Worm (Caenorhabditis elegans) whole organism, young adult: ENCODE data around the gene B0547.2.

Experiments used
- B0035.1 ChIP-seq: sonication (generic microtip); optimal IDR thresholded peaks from 2 replicates; lab custom pipeline; 2016; ENCODE audit warnings: missing genetic modification characterization, mild to moderate bottlenecking, missing compliant biosample characterization, missing genotype, missing genetic modification reagents
- D2030.7 ChIP-seq: fragments of 200-800 bp; sonication (Bioruptor generic); IDR thresholded peaks from 2 replicates; pipeline ENCODE4 v1.3.6; 2022; ENCODE audit warnings: missing genetic modification reagents, missing genetic modification characterization, missing compliant biosample characterization
- F22D6.2 ChIP-seq: sonication (generic microtip); optimal IDR thresholded peaks from 2 replicates; lab custom pipeline; 2016; ENCODE audit warnings: mild to moderate bottlenecking, missing genetic modification characterization, missing compliant biosample characterization
- F23B12.7 ChIP-seq: sonication (generic microtip); optimal IDR thresholded peaks from 2 replicates; lab custom pipeline; 2017; ENCODE audit warnings: missing genetic modification characterization, mild to moderate bottlenecking, missing compliant biosample characterization, antibody characterized with exemption, moderate library complexity; ENCODE audit not compliant: insufficient read depth
- F39B2.1 ChIP-seq: fragments of 200-800 bp; sonication (Bioruptor generic); IDR thresholded peaks from 2 replicates; pipeline ENCODE4 v1.3.6; 2022; ENCODE audit warnings: missing genetic modification reagents, missing genetic modification characterization, missing compliant biosample characterization
- K11D2.4 ChIP-seq: fragments of 200-800 bp; sonication (Bioruptor generic); IDR thresholded peaks from 2 replicates; pipeline ENCODE4 v1.3.6; 2022; ENCODE audit warnings: missing genetic modification reagents, missing genetic modification characterization, missing compliant biosample characterization
- K12H6.12 ChIP-seq: fragments of 200-800 bp; sonication (Bioruptor generic); optimal IDR thresholded peaks from 2 replicates; lab custom pipeline; 2018; ENCODE audit warnings: mild to moderate bottlenecking, missing genetic modification characterization, missing compliant biosample characterization
- Y53F4B.3 ChIP-seq: fragments of 200-800 bp; sonication (Bioruptor generic); IDR thresholded peaks from 2 replicates; pipeline ENCODE4 v1.3.6; 2022; ENCODE audit warnings: missing genetic modification reagents, missing genetic modification characterization, missing compliant biosample characterization
- Y56A3A.18 ChIP-seq: fragments of 200-800 bp; sonication (Bioruptor generic); IDR thresholded peaks from 2 replicates; pipeline ENCODE4 v1.3.6; 2022; ENCODE audit warnings: missing genetic modification reagents, missing genetic modification characterization, missing compliant biosample characterization
- Y79H2A.3 ChIP-seq: fragments of 200-800 bp; sonication (Bioruptor generic); conservative IDR thresholded peaks from 2 replicates; pipeline ENCODE4 v1.3.6; 2022; ENCODE audit warnings: missing genetic modification reagents, missing genetic modification characterization, missing compliant biosample characterization
- Y95B8A.8 ChIP-seq: fragments of 200-800 bp; sonication (Bioruptor generic); IDR thresholded peaks from 2 replicates; pipeline ENCODE4 v1.3.6; 2022; ENCODE audit warnings: missing genetic modification reagents, missing genetic modification characterization, missing compliant biosample characterization
- ama-1 ChIP-seq, 3 experiments: fragments of 150-350 bp in 1 of 3; sonication (generic microtip) in 2 of 3; optimal IDR thresholded peaks; 2 replicates each; lab custom pipeline; 2014 to 2018; ENCODE audit warnings: missing biosample characterization in 2 of 3, missing genetic modification characterization in 2 of 3, missing genetic modification reagents in 2 of 3
- aptf-2 ChIP-seq: fragments of 200-800 bp; sonication (Bioruptor generic); conservative IDR thresholded peaks from 2 replicates; pipeline ENCODE4 v1.3.6; 2022; ENCODE audit warnings: missing genetic modification reagents, missing genetic modification characterization, missing compliant biosample characterization
- aptf-3 ChIP-seq: fragments of 200-800 bp; sonication (Bioruptor generic); IDR thresholded peaks from 2 replicates; pipeline ENCODE4 v1.3.6; 2022; ENCODE audit warnings: missing genetic modification characterization, missing compliant biosample characterization
- attf-5 ChIP-seq: fragments of 200-800 bp; sonication (Bioruptor generic); optimal IDR thresholded peaks from 2 replicates; lab custom pipeline; 2018; ENCODE audit warnings: mild to moderate bottlenecking, missing genetic modification characterization, missing compliant biosample characterization
- ccch-3 ChIP-seq: fragments of 200-800 bp; sonication (Bioruptor generic); optimal IDR thresholded peaks from 2 replicates; lab custom pipeline; 2018; ENCODE audit warnings: mild to moderate bottlenecking, missing genetic modification characterization, missing compliant biosample characterization
- ceh-40 ChIP-seq: fragments of 200-800 bp; sonication (Bioruptor generic); IDR thresholded peaks from 2 replicates; pipeline ENCODE4 v1.3.6; 2022; ENCODE audit warnings: missing genetic modification characterization, missing compliant biosample characterization
- chd-7 ChIP-seq: sonication (generic microtip); optimal IDR thresholded peaks from 2 replicates; lab custom pipeline; 2016; ENCODE audit warnings: mild to moderate bottlenecking, missing genetic modification characterization, moderate library complexity, missing compliant biosample characterization
- efl-1 ChIP-seq: fragments of 150-350 bp; optimal IDR thresholded peaks from 2 replicates; lab custom pipeline; 2014; ENCODE audit warnings: missing biosample characterization, missing genetic modification reagents, missing genetic modification characterization
- egl-18 ChIP-seq: fragments of 200-800 bp; sonication (Bioruptor generic); IDR thresholded peaks from 2 replicates; pipeline ENCODE4 v1.3.6; 2022; ENCODE audit warnings: missing genetic modification reagents, missing genetic modification characterization, missing compliant biosample characterization
- egl-44 ChIP-seq: fragments of 200-800 bp; sonication (Bioruptor generic); IDR thresholded peaks from 2 replicates; pipeline ENCODE4 v1.3.6; 2022; ENCODE audit warnings: missing genetic modification reagents, missing genetic modification characterization, missing compliant biosample characterization
- hmg-1.2 ChIP-seq: fragments of 200-800 bp; sonication (Bioruptor generic); IDR thresholded peaks from 2 replicates; pipeline ENCODE4 v1.3.6; 2022; ENCODE audit warnings: missing genetic modification reagents, missing genetic modification characterization, missing compliant biosample characterization
- hmg-20 ChIP-seq: fragments of 200-800 bp; sonication (Bioruptor generic); IDR thresholded peaks from 2 replicates; pipeline ENCODE4 v1.3.6; 2022; ENCODE audit warnings: missing genetic modification reagents, missing genetic modification characterization, missing compliant biosample characterization
- hsf-1 ChIP-seq: fragments of 200-800 bp; sonication (Bioruptor generic); IDR thresholded peaks from 2 replicates; pipeline ENCODE4 v1.3.6; 2022; ENCODE audit warnings: missing genetic modification reagents, missing genetic modification characterization, missing compliant biosample characterization
- lag-1 ChIP-seq: fragments of 200-800 bp; sonication (Bioruptor generic); IDR thresholded peaks from 2 replicates; pipeline ENCODE4 v1.3.6; 2022; ENCODE audit warnings: missing genetic modification reagents, missing genetic modification characterization, missing compliant biosample characterization
- let-607 ChIP-seq, 2 experiments: fragments of 200-800 bp in 1 of 2; sonication (Bioruptor generic) in 1 of 2; sonication (generic microtip) in 1 of 2; optimal IDR thresholded peaks; 2 replicates each; lab custom pipeline; 2016 to 2018; ENCODE audit warnings: mild to moderate bottlenecking in 2 of 2, missing compliant biosample characterization in 2 of 2, missing genetic modification characterization in 2 of 2, moderate library complexity in 2 of 2, missing genotype in 1 of 2
- lin-40 ChIP-seq: sonication (generic microtip); optimal IDR thresholded peaks from 2 replicates; lab custom pipeline; 2016; ENCODE audit warnings: missing genetic modification characterization, mild to moderate bottlenecking, missing compliant biosample characterization, missing genotype, missing genetic modification reagents
- lin-54 ChIP-seq: fragments of 200-800 bp; sonication (Bioruptor generic); optimal IDR thresholded peaks from 2 replicates; lab custom pipeline; 2018; ENCODE audit warnings: mild to moderate bottlenecking, missing genetic modification characterization, missing compliant biosample characterization
- lsl-1 ChIP-seq: fragments of 200-800 bp; sonication (Bioruptor generic); optimal IDR thresholded peaks from 2 replicates; lab custom pipeline; 2018; ENCODE audit warnings: mild to moderate bottlenecking, missing genetic modification characterization, moderate library complexity, missing compliant biosample characterization
- madf-10 ChIP-seq: sonication (generic microtip); optimal IDR thresholded peaks from 2 replicates; lab custom pipeline; 2016; ENCODE audit warnings: mild to moderate bottlenecking, missing genetic modification characterization, missing compliant biosample characterization
- madf-6 ChIP-seq: fragments of 200-800 bp; sonication (Bioruptor generic); IDR thresholded peaks from 2 replicates; pipeline ENCODE4 v1.3.6; 2022; ENCODE audit warnings: missing genetic modification reagents, missing genetic modification characterization, missing compliant biosample characterization
- madf-8 ChIP-seq: fragments of 200-800 bp; sonication (Bioruptor generic); conservative IDR thresholded peaks from 2 replicates; pipeline ENCODE4 v1.3.6; 2022; ENCODE audit warnings: missing genetic modification reagents, missing genetic modification characterization, missing compliant biosample characterization
- mxl-1 ChIP-seq: sonication (generic microtip); optimal IDR thresholded peaks from 2 replicates; lab custom pipeline; 2016; ENCODE audit warnings: missing genetic modification characterization, missing compliant biosample characterization
- pbrm-1 ChIP-seq: fragments of 200-800 bp; sonication (Bioruptor generic); IDR thresholded peaks from 2 replicates; pipeline ENCODE4 v1.3.6; 2022; ENCODE audit warnings: missing genetic modification reagents, missing genetic modification characterization, missing compliant biosample characterization
- sea-2 ChIP-seq: fragments of 200-800 bp; sonication (Bioruptor generic); IDR thresholded peaks from 2 replicates; pipeline ENCODE4 v1.3.6; 2022; ENCODE audit warnings: missing genetic modification characterization, missing compliant biosample characterization
- snpc-1.1 ChIP-seq: sonication (generic microtip); optimal IDR thresholded peaks from 2 replicates; lab custom pipeline; 2017; ENCODE audit warnings: missing genetic modification characterization, mild to moderate bottlenecking, missing compliant biosample characterization, antibody characterized with exemption, moderate library complexity, missing genotype, missing genetic modification reagents; ENCODE audit not compliant: insufficient read depth
- snpc-1.3 ChIP-seq: sonication (generic microtip); optimal IDR thresholded peaks from 2 replicates; lab custom pipeline; 2017; ENCODE audit warnings: missing genetic modification characterization, mild to moderate bottlenecking, missing compliant biosample characterization, antibody characterized with exemption, moderate library complexity, missing genotype, missing genetic modification reagents; ENCODE audit not compliant: insufficient read depth
- snpc-4 ChIP-seq, 5 experiments: fragments of 150-350 bp in 1 of 5; sonication (generic microtip) in 4 of 5; optimal IDR thresholded peaks; 2 replicates each; lab custom pipeline; 2014 to 2018; ENCODE audit warnings: missing genetic modification characterization in 5 of 5, missing biosample characterization in 3 of 5, antibody characterized with exemption in 2 of 5, mild to moderate bottlenecking in 2 of 5, missing compliant biosample characterization in 2 of 5, missing genotype in 2 of 5, moderate library complexity in 2 of 5, missing genetic modification reagents in 1 of 5
- somi-1 ChIP-seq: fragments of 200-800 bp; sonication (Bioruptor generic); optimal IDR thresholded peaks from 2 replicates; lab custom pipeline; 2018; ENCODE audit warnings: mild to moderate bottlenecking, missing genetic modification characterization, missing compliant biosample characterization
- sptf-2 ChIP-seq: fragments of 200-800 bp; sonication (Bioruptor generic); optimal IDR thresholded peaks from 2 replicates; lab custom pipeline; 2018; ENCODE audit warnings: mild to moderate bottlenecking, missing genetic modification characterization, missing compliant biosample characterization
- tbp1 ChIP-seq: fragments of 200-800 bp; sonication (Bioruptor generic); optimal IDR thresholded peaks from 2 replicates; lab custom pipeline; 2018; ENCODE audit warnings: mild to moderate bottlenecking, missing genetic modification characterization, missing compliant biosample characterization
- xnd-1 ChIP-seq: sonication (generic microtip); optimal IDR thresholded peaks from 2 replicates; lab custom pipeline; 2016; ENCODE audit warnings: missing genotype, missing genetic modification reagents, missing genetic modification characterization, missing compliant biosample characterization
- zfh-2 ChIP-seq: fragments of 200-800 bp; sonication (Bioruptor generic); conservative IDR thresholded peaks from 2 replicates; pipeline ENCODE4 v1.3.6; 2022; ENCODE audit warnings: missing genetic modification reagents, missing genetic modification characterization, missing compliant biosample characterization
- ztf-25 ChIP-seq: fragments of 200-800 bp; sonication (Bioruptor generic); IDR thresholded peaks from 2 replicates; pipeline ENCODE4 v1.3.6; 2022; ENCODE audit warnings: missing genetic modification reagents, missing genetic modification characterization, missing compliant biosample characterization
- ztf-26 ChIP-seq: sonication (generic microtip); optimal IDR thresholded peaks from 2 replicates; lab custom pipeline; 2017; ENCODE audit warnings: missing genetic modification characterization, missing compliant biosample characterization

The B0547.2 gene

ce11 chrIV:5666115-5667028, 20.6 kb downstream of the B0547.2 start:
- TF ChIP-seq F39B2.1 = no peak
- no peak for TF ChIP-seq Y56A3A.18
- TF ChIP-seq snpc-1.1 = peak; percentile 12
- TF ChIP-seq sptf-2 = no peak
- TF ChIP-seq attf-5 (GFP tag; lab: Kevin White, UChicago) = no peak
- no peak for TF ChIP-seq B0035.1 (tag; lab: Kevin White, UChicago)
- peak; percentile 5; the same call in 1 of the 2 replicates for TF ChIP-seq hsf-1 (GFP tag; lab: Robert Waterston, UW)
- no peak for TF ChIP-seq egl-44
- no peak for TF ChIP-seq aptf-3
- TF ChIP-seq madf-6 (GFP tag; lab: Robert Waterston, UW) = peak; percentile 89
- no peak for TF ChIP-seq Y53F4B.3
- no peak for TF ChIP-seq let-607 (tag; optimal IDR thresholded peaks at IDR 0.05; lab: Kevin White, UChicago)
- no peak for TF ChIP-seq ceh-40
- no peak for TF ChIP-seq ccch-3
- TF ChIP-seq hmg-1.2 (GFP tag; lab: Robert Waterston, UW) = peak; percentile 32; the same call in 1 of the 2 replicates
- peak; percentile 57 for TF ChIP-seq tbp1 (GFP tag; lab: Kevin White, UChicago)
- no peak for TF ChIP-seq madf-10
- TF ChIP-seq sea-2 (GFP tag; lab: Robert Waterston, UW) = no peak
- no peak for TF ChIP-seq lin-40 (tag; lab: Kevin White, UChicago)
- TF ChIP-seq chd-7 (tag; lab: Kevin White, UChicago) = no peak
- no peak for TF ChIP-seq egl-18 (GFP tag; lab: Robert Waterston, UW)
- TF ChIP-seq pbrm-1 (GFP tag; lab: Robert Waterston, UW) = 0 out of 2 replicates have a peak, but pooled peaks have one; percentile 20
- peak; percentile 70 for TF ChIP-seq snpc-4 (GFP tag; optimal IDR thresholded peaks at IDR 0.05; lab: Kevin White, UChicago)
- peak in 3 of 4 experiments; percentile 87 to 92 (median 90) for TF ChIP-seq snpc-4 (tag; optimal IDR thresholded peaks at IDR 0.05; lab: Kevin White, UChicago)
- peak; percentile 74 for TF ChIP-seq xnd-1 (tag; lab: Kevin White, UChicago)
- peak; percentile 78 for TF ChIP-seq D2030.7
- TF ChIP-seq ztf-26 = no peak
- TF ChIP-seq lsl-1 (GFP tag; lab: Kevin White, UChicago) = peak; percentile 87
- peak; percentile 47 for TF ChIP-seq snpc-1.3
- TF ChIP-seq ztf-25 = no peak
- TF ChIP-seq efl-1 (GFP tag; lab: Kevin White, UChicago) = peak; percentile 76
- no peak for TF ChIP-seq zfh-2 (GFP tag; lab: Robert Waterston, UW)
- no peak for TF ChIP-seq lag-1 (GFP tag; lab: Robert Waterston, UW)
- TF ChIP-seq F23B12.7 = no peak
- no peak for TF ChIP-seq mxl-1 (tag; lab: Kevin White, UChicago)
- peak; percentile 71 for TF ChIP-seq madf-8 (GFP tag; lab: Robert Waterston, UW)
- no peak for TF ChIP-seq Y79H2A.3 (GFP tag; lab: Robert Waterston, UW)
- no peak for TF ChIP-seq aptf-2 (GFP tag; lab: Robert Waterston, UW)
- TF ChIP-seq F22D6.2 (tag; lab: Kevin White, UChicago) = no peak
- TF ChIP-seq lin-54 (GFP tag; lab: Kevin White, UChicago) = peak; percentile 73
- TF ChIP-seq Y95B8A.8 (GFP tag; lab: Robert Waterston, UW) = no peak
- TF ChIP-seq somi-1 (GFP tag; lab: Kevin White, UChicago) = peak; percentile 48
- no peak for TF ChIP-seq hmg-20 (GFP tag; lab: Robert Waterston, UW)
- no peak for TF ChIP-seq ama-1 (optimal IDR thresholded peaks at IDR 0.05; lab: Kevin White, UChicago)
- TF ChIP-seq ama-1 (GFP tag; optimal IDR thresholded peaks at IDR 0.05; lab: Kevin White, UChicago) = no peak
- TF ChIP-seq K12H6.12 (tag; lab: Kevin White, UChicago) = no peak
- TF ChIP-seq K11D2.4 = no peak
